Fruit fly (Drosophila melanogaster) whole organism, wandering third instar larva: ENCODE measurements around the gene Ip259.

Source experiments
- Abd-B ChIP-seq: fragments of >200 bp; optimal IDR thresholded peaks from 2 replicates; lab custom pipeline; 2017; ENCODE audit warnings: missing biosample characterization, missing genetic modification characterization
- CG32264 ChIP-seq: fragments of 200-800 bp; sonication (Bioruptor generic); optimal IDR thresholded peaks from 2 replicates; lab custom pipeline; 2016; ENCODE audit warnings: missing biosample characterization, missing genetic modification characterization
- CG9705 ChIP-seq: fragments of 200-800 bp; sonication (Bioruptor generic); optimal IDR thresholded peaks from 2 replicates; lab custom pipeline; 2018; ENCODE audit warnings: missing biosample characterization, mild to moderate bottlenecking, missing genetic modification characterization
- CrebA ChIP-seq: fragments of 200-800 bp; sonication (Bioruptor generic); optimal IDR thresholded peaks from 2 replicates; lab custom pipeline; 2016; ENCODE audit warnings: missing biosample characterization, mild to moderate bottlenecking, missing genetic modification characterization, borderline replicate concordance
- Dfd ChIP-seq: fragments of >200 bp; optimal IDR thresholded peaks from 2 replicates; lab custom pipeline; 2017; ENCODE audit warnings: missing biosample characterization, missing genetic modification characterization
- Dif ChIP-seq: fragments of 200-275, 200-300 bp; sonication (Bioruptor generic); optimal IDR thresholded peaks from 2 replicates; lab custom pipeline; 2018; ENCODE audit warnings: missing biosample characterization, missing genetic modification characterization; ENCODE audit not compliant: partially characterized antibody
- GATAd ChIP-seq: sonication (Bioruptor generic); optimal IDR thresholded peaks from 2 replicates; lab custom pipeline; 2016; ENCODE audit warnings: missing biosample characterization, missing genetic modification characterization
- HLH106 ChIP-seq: fragments of 200-800 bp; optimal IDR thresholded peaks from 3 replicates; lab custom pipeline; 2019; ENCODE audit warnings: missing biosample characterization, mild to moderate bottlenecking, missing genetic modification characterization, moderate library complexity
- Hnf4 ChIP-seq: fragments of 200-800 bp; sonication (Bioruptor generic); optimal IDR thresholded peaks from 2 replicates; lab custom pipeline; 2016; ENCODE audit warnings: missing biosample characterization, mild to moderate bottlenecking, missing genetic modification characterization
- Hr78 ChIP-seq: fragments of >200 bp; optimal IDR thresholded peaks from 2 replicates; lab custom pipeline; 2017; ENCODE audit warnings: missing biosample characterization, missing genetic modification characterization
- Hr83 ChIP-seq: fragments of 200-300 bp; sonication (Bioruptor generic); optimal IDR thresholded peaks from 2 replicates; lab custom pipeline; 2016; ENCODE audit warnings: missing biosample characterization, mild to moderate bottlenecking, missing genetic modification characterization, moderate library complexity; ENCODE audit not compliant: poor library complexity, severe bottlenecking
- Jra ChIP-seq: sonication (Bioruptor generic); optimal IDR thresholded peaks from 2 replicates; lab custom pipeline; 2016; ENCODE audit warnings: missing biosample characterization, missing genetic modification characterization
- Mio ChIP-seq: sonication (Bioruptor generic); optimal IDR thresholded peaks from 2 replicates; lab custom pipeline; 2016; ENCODE audit warnings: missing biosample characterization, missing genetic modification characterization
- Myc ChIP-seq: fragments of >200 bp; optimal IDR thresholded peaks from 2 replicates; lab custom pipeline; 2017
- N ChIP-seq: fragments of >200 bp; optimal IDR thresholded peaks from 2 replicates; lab custom pipeline; 2018; ENCODE audit warnings: missing biosample characterization, missing external identifiers, missing genetic modification characterization
- OdsH ChIP-seq: fragments of 200-800 bp; sonication (Bioruptor generic); optimal IDR thresholded peaks from 2 replicates; lab custom pipeline; 2016; ENCODE audit warnings: missing biosample characterization, mild to moderate bottlenecking, missing genetic modification characterization
- Rel ChIP-seq, 2 experiments: fragments of 200-800 bp; sonication (Bioruptor generic) in 1 of 2; optimal IDR thresholded peaks; 2 replicates in 1 of 2; 3 replicates in 1 of 2; lab custom pipeline; 2016 to 2019; ENCODE audit warnings: mild to moderate bottlenecking in 2 of 2, missing biosample characterization in 2 of 2, missing genetic modification characterization in 2 of 2, moderate library complexity in 1 of 2
- Sp1 ChIP-seq: fragments of 200-800 bp; sonication (Bioruptor generic); optimal IDR thresholded peaks from 3 replicates; lab custom pipeline; 2019; ENCODE audit warnings: missing biosample characterization, mild to moderate bottlenecking, missing genetic modification characterization, moderate library complexity
- Vsx2 ChIP-seq: fragments of 200-300, 225-300 bp; sonication (Bioruptor generic); optimal IDR thresholded peaks from 2 replicates; lab custom pipeline; 2018; ENCODE audit warnings: missing biosample characterization, missing genetic modification characterization; ENCODE audit not compliant: partially characterized antibody
- br ChIP-seq: fragments of 200-800 bp; sonication (Bioruptor generic); optimal IDR thresholded peaks from 2 replicates; lab custom pipeline; 2016; ENCODE audit warnings: missing biosample characterization, missing genetic modification characterization
- brk ChIP-seq: fragments of 200-800 bp; sonication (Bioruptor generic); optimal IDR thresholded peaks from 2 replicates; lab custom pipeline; 2016; ENCODE audit warnings: missing biosample characterization, mild to moderate bottlenecking, missing genetic modification characterization
- dl ChIP-seq, 2 experiments: fragments of 175-275, 200-275 bp in 1 of 2; fragments of 200-275 bp in 1 of 2; sonication (Bioruptor generic); optimal IDR thresholded peaks; lab custom pipeline; 2018; ENCODE audit warnings: mild to moderate bottlenecking in 2 of 2, missing biosample characterization in 2 of 2, missing genetic modification characterization in 2 of 2, moderate library complexity in 2 of 2; ENCODE audit not compliant: partially characterized antibody in 2 of 2, insufficient read depth in 1 of 2
- dmrt93B ChIP-seq: fragments of 200-800 bp; sonication (Bioruptor generic); optimal IDR thresholded peaks from 2 replicates; lab custom pipeline; 2018; ENCODE audit warnings: missing biosample characterization, mild to moderate bottlenecking, missing genetic modification characterization
- dsf ChIP-seq: sonication (Bioruptor generic); optimal IDR thresholded peaks from 2 replicates; lab custom pipeline; 2016; ENCODE audit warnings: missing biosample characterization, missing genetic modification characterization, borderline replicate concordance
- ey ChIP-seq: fragments of 200-800 bp; sonication (Bioruptor generic); optimal IDR thresholded peaks from 2 replicates; lab custom pipeline; 2016; ENCODE audit warnings: missing biosample characterization, missing genetic modification characterization
- foxo ChIP-seq, 2 experiments: fragments of 200-800 bp; sonication (Bioruptor generic); optimal IDR thresholded peaks; 2 replicates in 1 of 2; 3 replicates in 1 of 2; lab custom pipeline; 2016 to 2017; ENCODE audit warnings: missing biosample characterization in 2 of 2, missing genetic modification characterization in 2 of 2
- fru ChIP-seq: fragments of 200-800 bp; sonication (Bioruptor generic); optimal IDR thresholded peaks from 3 replicates; lab custom pipeline; 2016; ENCODE audit warnings: missing biosample characterization, mild to moderate bottlenecking, missing genetic modification characterization
- h ChIP-seq: fragments of 200-800 bp; sonication (Bioruptor generic); optimal IDR thresholded peaks from 3 replicates; lab custom pipeline; 2016; ENCODE audit warnings: missing biosample characterization, mild to moderate bottlenecking, missing genetic modification characterization
- jim ChIP-seq: fragments of 175-275, 200-325 bp; sonication (Bioruptor generic); optimal IDR thresholded peaks from 2 replicates; lab custom pipeline; 2016; ENCODE audit warnings: missing biosample characterization, mild to moderate bottlenecking, missing genetic modification characterization
- lola ChIP-seq: fragments of >200 bp; optimal IDR thresholded peaks from 2 replicates; lab custom pipeline; 2017; ENCODE audit warnings: missing biosample characterization, missing genetic modification characterization
- pan ChIP-seq: fragments of >200 bp; optimal IDR thresholded peaks from 2 replicates; lab custom pipeline; 2017
- psq ChIP-seq: fragments of 200-800 bp; sonication (Bioruptor generic); optimal IDR thresholded peaks from 3 replicates; lab custom pipeline; 2017; ENCODE audit warnings: missing biosample characterization, mild to moderate bottlenecking, missing genetic modification characterization, moderate library complexity
- rgr ChIP-seq: fragments of 200-800 bp; sonication (Bioruptor generic); optimal IDR thresholded peaks from 3 replicates; lab custom pipeline; 2016; ENCODE audit warnings: missing biosample characterization, mild to moderate bottlenecking, missing genetic modification characterization
- sage ChIP-seq: fragments of 200-800 bp; sonication (Bioruptor generic); optimal IDR thresholded peaks from 2 replicates; lab custom pipeline; 2016; ENCODE audit warnings: missing biosample characterization, mild to moderate bottlenecking, missing genetic modification characterization
- sv ChIP-seq: fragments of 200-800 bp; sonication (Bioruptor generic); optimal IDR thresholded peaks from 3 replicates; lab custom pipeline; 2016; ENCODE audit warnings: missing biosample characterization, missing genetic modification characterization
- tai ChIP-seq: sonication (Bioruptor generic); optimal IDR thresholded peaks from 2 replicates; lab custom pipeline; 2016; ENCODE audit warnings: missing biosample characterization, missing genetic modification characterization
- usp ChIP-seq: fragments of >200 bp; optimal IDR thresholded peaks from 2 replicates; lab custom pipeline; 2017; ENCODE audit warnings: missing biosample characterization, missing genetic modification characterization
- woc ChIP-seq: sonication (Bioruptor generic); optimal IDR thresholded peaks from 2 replicates; lab custom pipeline; 2016; ENCODE audit warnings: missing biosample characterization, mild to moderate bottlenecking, missing genetic modification characterization

Gene Ip259

DNA sequence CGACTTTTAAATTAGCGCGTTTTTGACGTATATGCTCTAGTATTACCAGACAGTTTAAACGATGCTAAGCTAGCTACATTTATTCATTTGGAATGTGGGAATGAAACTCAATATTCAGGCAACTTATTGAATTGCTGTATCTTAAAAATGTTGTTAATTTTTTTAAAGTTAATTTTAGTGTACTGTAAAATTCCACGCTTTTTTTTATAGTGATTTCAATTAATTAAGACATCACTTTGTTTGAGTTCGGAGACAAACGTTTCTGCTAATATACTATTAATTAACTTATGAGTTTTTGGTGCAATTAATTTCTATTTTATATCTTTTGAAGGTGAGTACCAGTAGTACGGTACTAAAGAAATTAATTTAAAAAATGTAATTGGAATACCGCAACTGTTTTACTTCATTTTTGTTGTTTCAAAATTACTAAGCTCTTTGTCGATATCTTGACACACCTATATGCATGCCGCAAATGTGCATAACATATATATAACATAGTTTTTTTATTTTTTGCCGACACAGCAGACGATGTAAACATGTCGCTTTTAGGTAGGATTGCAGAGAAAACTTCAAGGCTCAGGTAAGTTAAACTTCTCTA lies 21.8 kb upstream of the Ip259 start, which contains the start of the genes Cdk1 and mRpS7:
Gene Cdk1, minus strand, starts transcription at position 55 of the 598 bp plus-strand sequence.
Gene mRpS7, plus strand, starts transcription at position 455 of the 598 bp plus-strand sequence.
- no peak for TF ChIP-seq Hr83
- peak; percentile 30 for TF ChIP-seq brk (GFP tag; lab: Kevin White, UChicago)
- TF ChIP-seq Myc (lab: Kevin White, UChicago) = peak; percentile 9
- TF ChIP-seq sv (GFP tag; lab: Kevin White, UChicago) = peak; percentile 43
- TF ChIP-seq dl (GFP tag; optimal IDR thresholded peaks at IDR 0.05; lab: Kevin White, UChicago; ENCODE audit: insufficient read depth in 1 of 2, partially characterized antibody in 2 of 2) = no peak
- no peak for TF ChIP-seq CrebA (GFP tag; lab: Kevin White, UChicago)
- TF ChIP-seq Hr78 (GFP tag; lab: Kevin White, UChicago) = no peak
- no peak for TF ChIP-seq Abd-B (GFP tag; lab: Kevin White, UChicago)
- TF ChIP-seq usp (GFP tag; lab: Kevin White, UChicago) = no peak
- TF ChIP-seq Vsx2 (GFP tag; lab: Kevin White, UChicago) = no peak
- peak; percentile 47 for TF ChIP-seq tai (GFP tag; lab: Kevin White, UChicago)
- TF ChIP-seq dmrt93B = no peak
- TF ChIP-seq dsf (GFP tag; lab: Kevin White, UChicago) = no peak
- TF ChIP-seq CG32264 (GFP tag; lab: Kevin White, UChicago) = no peak
- peak; percentile 76 for TF ChIP-seq woc (GFP tag; lab: Kevin White, UChicago)
- no peak for TF ChIP-seq Dfd (GFP tag; lab: Kevin White, UChicago)
- no peak for TF ChIP-seq pan
- peak; percentile 49 for TF ChIP-seq fru (GFP tag; lab: Kevin White, UChicago)
- no peak for TF ChIP-seq jim
- TF ChIP-seq Rel (GFP tag; optimal IDR thresholded peaks at IDR 0.05; lab: Kevin White, UChicago) = no peak
- TF ChIP-seq Rel (tag; optimal IDR thresholded peaks at IDR 0.05; lab: Kevin White, UChicago) = no peak
- TF ChIP-seq Dif (GFP tag; lab: Kevin White, UChicago) = no peak
- peak; percentile 2 for TF ChIP-seq rgr (GFP tag; lab: Kevin White, UChicago)
- peak in 1 of 2 experiments; percentile 61 for TF ChIP-seq foxo (GFP tag; optimal IDR thresholded peaks at IDR 0.05; lab: Kevin White, UChicago)
- TF ChIP-seq Jra (GFP tag; lab: Kevin White, UChicago) = peak; percentile 43
- TF ChIP-seq N (GFP tag; lab: Kevin White, UChicago) = no peak
- peak; percentile 55 for TF ChIP-seq Sp1 (GFP tag; lab: Kevin White, UChicago)
- TF ChIP-seq sage (GFP tag; lab: Kevin White, UChicago) = peak; percentile 3
- peak; percentile 44 for TF ChIP-seq h (GFP tag; lab: Kevin White, UChicago)
- TF ChIP-seq GATAd = no peak
- no peak for TF ChIP-seq Mio
- TF ChIP-seq br = no peak
- TF ChIP-seq psq (GFP tag; lab: Kevin White, UChicago) = peak; percentile 27
- TF ChIP-seq HLH106 (tag; lab: Kevin White, UChicago) = peak; percentile 59
- no peak for TF ChIP-seq lola (GFP tag; lab: Kevin White, UChicago)
- TF ChIP-seq OdsH (GFP tag; lab: Kevin White, UChicago) = peak; percentile 4
- no peak for TF ChIP-seq CG9705 (GFP tag; lab: Kevin White, UChicago)
- peak; percentile 49 for TF ChIP-seq Hnf4 (GFP tag; lab: Kevin White, UChicago)
- TF ChIP-seq ey = peak; percentile 28

DNA sequence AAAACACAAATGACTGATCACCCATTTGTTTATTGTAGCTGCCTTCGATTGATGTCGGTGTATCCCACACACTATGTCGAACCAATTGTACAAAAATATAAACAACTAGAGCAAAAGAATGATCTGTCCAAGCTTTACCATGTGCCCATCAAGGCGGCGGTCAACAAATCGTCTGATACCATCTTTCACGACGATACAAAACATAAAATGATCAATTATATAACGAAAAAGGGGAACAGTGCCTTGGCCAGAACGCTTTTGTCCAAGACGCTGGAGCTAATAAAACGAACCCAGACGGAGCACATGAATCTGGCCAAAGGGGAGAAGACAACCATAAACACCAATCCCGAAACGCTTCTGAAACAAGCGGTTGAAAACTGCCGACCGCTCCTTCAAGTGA lies 21.3 kb upstream of the Ip259 start:
- no peak for TF ChIP-seq brk (GFP tag; lab: Kevin White, UChicago)
- TF ChIP-seq Dif (GFP tag; lab: Kevin White, UChicago) = no peak
- TF ChIP-seq Hnf4 (GFP tag; lab: Kevin White, UChicago) = no peak
- no peak for TF ChIP-seq dmrt93B
